Worm (Caenorhabditis elegans): ENCODE measurements around the gene F13H8.3.

ce11 chrII:6311459-6311858 is 47.7 kb downstream of the F13H8.3 start:
- TF ChIP-seq ztf-11 (tag; optimal IDR thresholded peaks at IDR 0.05): no peak
- TF ChIP-seq nhr-76 (tag; optimal IDR thresholded peaks at IDR 0.05): no peak
- no peak for TF ChIP-seq nhr-237 (tag; optimal IDR thresholded peaks at IDR 0.05)
- no peak for TF ChIP-seq nhr-12 (tag; optimal IDR thresholded peaks at IDR 0.05)
- no peak for TF ChIP-seq nhr-28 (tag; optimal IDR thresholded peaks at IDR 0.05)
- TF ChIP-seq pha-4 (tag; optimal IDR thresholded peaks at IDR 0.05): no peak
- no peak for TF ChIP-seq sem-2 (GFP tag; optimal IDR thresholded peaks at IDR 0.05)
- no peak for TF ChIP-seq unc-39 (tag; optimal IDR thresholded peaks at IDR 0.05)
- peak; percentile 14 for TF ChIP-seq ces-1 (GFP tag; optimal IDR thresholded peaks at IDR 0.05)
- no peak for TF ChIP-seq elt-3 (tag; optimal IDR thresholded peaks at IDR 0.05)
- no peak for TF ChIP-seq unc-62 (GFP tag; optimal IDR thresholded peaks at IDR 0.05)
- TF ChIP-seq mep-1 (tag; optimal IDR thresholded peaks at IDR 0.05): no peak

Data from whole organism, mixed stage, embryonic.